Worm (Caenorhabditis elegans) whole organism, midembryonic: ENCODE results near the gene srw-90.

Experiments
- T22C8.4 ChIP-seq: fragments of 200-800 bp; sonication (Bioruptor generic); IDR thresholded peaks from 2 replicates; pipeline ENCODE4 v1.3.6; 2022; ENCODE audit warnings: missing genetic modification characterization, missing compliant biosample characterization
- cog-1 ChIP-seq: sonication (generic microtip); optimal IDR thresholded peaks from 2 replicates; lab custom pipeline; 2016; ENCODE audit warnings: missing genetic modification characterization, missing compliant biosample characterization
- flt-1 ChIP-seq: fragments of 200-800 bp; sonication (Bioruptor generic); IDR thresholded peaks from 2 replicates; pipeline ENCODE4 v1.3.6; 2022; ENCODE audit warnings: missing genetic modification characterization, missing compliant biosample characterization
- klf-2 ChIP-seq: fragments of 200-800 bp; sonication (Bioruptor generic); conservative IDR thresholded peaks from 2 replicates; pipeline ENCODE4 v1.3.6; 2022; ENCODE audit warnings: missing genetic modification reagents, missing genetic modification characterization, missing compliant biosample characterization
- med-1 ChIP-seq: sonication (generic microtip); optimal IDR thresholded peaks from 2 replicates; lab custom pipeline; 2017; ENCODE audit warnings: missing genetic modification characterization, mild to moderate bottlenecking, missing compliant biosample characterization, antibody characterized with exemption, missing genetic modification reagents; ENCODE audit not compliant: insufficient read depth
- ref-1 ChIP-seq: fragments of 200-800 bp; sonication (Bioruptor generic); conservative IDR thresholded peaks from 2 replicates; pipeline ENCODE4 v1.3.6; 2022; ENCODE audit warnings: missing genetic modification reagents, missing genetic modification characterization, missing compliant biosample characterization
- tab-1 ChIP-seq: fragments of 200-800 bp; sonication (Bioruptor generic); IDR thresholded peaks from 2 replicates; pipeline ENCODE4 v1.3.6; 2022; ENCODE audit warnings: missing genetic modification characterization, missing compliant biosample characterization
- ztf-23 ChIP-seq: fragments of 200-800 bp; sonication (Bioruptor generic); IDR thresholded peaks from 2 replicates; pipeline ENCODE4 v1.3.6; 2022; ENCODE audit warnings: missing genetic modification reagents, missing genetic modification characterization, missing compliant biosample characterization
- ztf-29 ChIP-seq: fragments of 200-800 bp; sonication (Bioruptor generic); IDR thresholded peaks from 2 replicates; pipeline ENCODE4 v1.3.6; 2022; ENCODE audit warnings: missing genetic modification reagents, missing genetic modification characterization, missing compliant biosample characterization

srw-90 gene

DNA sequence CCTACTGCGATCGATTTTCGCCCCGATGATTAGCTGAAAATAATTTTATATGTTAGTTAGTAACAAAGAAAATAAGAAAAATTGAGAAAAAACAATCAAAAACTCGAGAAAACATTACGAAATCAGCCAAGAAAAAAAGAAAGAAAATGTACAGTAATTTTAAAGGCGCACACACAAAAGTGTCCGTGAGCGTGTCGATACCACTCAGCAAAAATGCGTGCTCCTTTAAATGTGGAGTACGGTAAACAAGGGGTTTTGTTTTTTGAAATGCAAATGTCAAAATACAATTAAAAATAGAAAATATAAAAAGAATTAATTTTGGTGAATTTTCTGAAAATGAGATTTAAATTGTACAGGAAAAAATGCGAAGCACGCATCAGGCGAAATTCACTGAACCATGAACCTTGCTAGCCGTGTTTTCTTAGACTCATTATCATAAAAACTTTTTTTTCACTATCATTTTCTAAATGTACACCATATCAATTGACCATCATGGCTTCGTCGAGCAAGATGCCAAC lies at the start of gene srw-90:
TSS of gene srw-90 (plus strand) at position 468 of the 518 bp plus-strand sequence.
- TF ChIP-seq ztf-29 = no peak
- no peak for TF ChIP-seq med-1 (GFP tag; lab: Kevin White, UChicago)
- no peak for TF ChIP-seq cog-1 (tag; lab: Kevin White, UChicago)
- no peak for TF ChIP-seq tab-1 (GFP tag; lab: Robert Waterston, UW)
- no peak for TF ChIP-seq klf-2
- TF ChIP-seq flt-1 = no peak
- no peak for TF ChIP-seq ref-1 (GFP tag; lab: Robert Waterston, UW)
- TF ChIP-seq T22C8.4 = no peak
- TF ChIP-seq ztf-23 (GFP tag; lab: Robert Waterston, UW) = no peak

DNA sequence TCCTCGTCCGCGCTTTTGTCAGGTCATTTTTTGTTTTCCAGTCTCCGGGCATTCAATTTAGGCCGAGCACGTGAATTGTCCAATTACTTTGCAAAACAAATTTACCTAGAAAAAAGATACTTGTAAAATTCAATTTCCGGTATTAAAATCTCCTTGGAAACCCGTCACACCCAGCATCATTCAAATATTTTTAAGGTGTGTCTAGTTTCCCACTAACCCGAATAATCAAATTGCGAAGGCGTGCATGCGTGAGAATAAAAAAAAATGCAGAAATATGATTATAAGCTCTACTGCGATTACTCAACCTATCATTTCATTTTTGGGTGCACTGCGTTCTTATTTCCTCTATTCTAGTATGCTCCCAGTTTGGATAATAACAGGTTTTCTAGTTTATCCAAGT lies 47.0 kb upstream of the srw-90 start, which contains the start of gene irld-11:
TSS of gene irld-11 (plus strand) at position 301 of the 400 bp plus-strand sequence.
- TF ChIP-seq med-1 (GFP tag; lab: Kevin White, UChicago) (no peak), flt-1 (no peak), klf-2 (no peak), T22C8.4 (no peak), ztf-23 (GFP tag; lab: Robert Waterston, UW) (no peak), ztf-29 (no peak), cog-1 (tag; lab: Kevin White, UChicago) (no peak), ref-1 (GFP tag; lab: Robert Waterston, UW) (no peak), tab-1 (GFP tag; lab: Robert Waterston, UW) (no peak)

DNA sequence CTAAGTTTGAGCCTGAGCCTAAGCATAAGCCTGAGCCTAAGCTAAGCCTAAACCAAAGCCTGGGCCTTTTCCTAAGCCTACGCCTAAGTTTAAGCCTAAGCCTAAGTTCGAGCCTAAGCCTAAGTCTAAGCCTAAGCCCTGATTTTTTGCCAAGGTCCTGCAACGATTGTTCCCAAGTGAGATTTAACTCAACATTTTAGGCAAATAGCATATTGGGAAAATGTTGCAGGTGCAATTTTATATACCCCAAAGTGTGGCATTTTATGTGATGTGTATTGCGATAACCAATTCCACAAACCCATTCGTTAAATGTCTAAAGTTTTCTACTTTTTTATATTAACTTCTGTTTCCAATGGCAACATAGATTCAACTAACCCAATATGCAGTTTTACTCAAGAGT lies 39.6 kb upstream of the srw-90 start, which contains the start of gene irld-40:
TSS of gene irld-40 (plus strand) at position 301 of the 400 bp plus-strand sequence.
- no peak for TF ChIP-seq ref-1 (GFP tag; lab: Robert Waterston, UW)
- TF ChIP-seq tab-1 (GFP tag; lab: Robert Waterston, UW) = no peak
- TF ChIP-seq cog-1 (tag; lab: Kevin White, UChicago) = no peak
- no peak for TF ChIP-seq klf-2
- no peak for TF ChIP-seq ztf-29
- TF ChIP-seq ztf-23 (GFP tag; lab: Robert Waterston, UW) = no peak
- TF ChIP-seq med-1 (GFP tag; lab: Kevin White, UChicago) = no peak
- TF ChIP-seq T22C8.4 = no peak
- TF ChIP-seq flt-1 = no peak

DNA sequence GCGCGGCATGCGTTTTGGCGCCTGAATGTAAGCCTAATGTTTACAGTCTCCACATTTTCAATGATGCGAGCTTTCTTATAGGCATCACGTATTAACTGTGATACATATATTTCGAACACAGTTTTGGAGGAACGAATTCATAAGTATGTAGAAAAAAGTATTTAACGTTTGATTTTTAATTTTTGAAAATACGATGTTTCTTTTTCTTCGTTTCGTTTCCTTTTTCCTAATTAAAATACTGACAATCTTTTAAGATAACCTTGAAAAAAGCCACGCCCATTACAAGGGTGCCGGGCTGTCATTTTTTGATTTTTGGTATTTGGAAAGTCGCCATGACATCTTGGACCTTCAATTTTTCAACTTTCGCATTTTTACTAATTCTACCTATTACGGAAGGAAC lies 36.9 kb upstream of the srw-90 start, which contains the start of gene K04F1.9:
TSS of gene K04F1.9 (plus strand) at position 301 of the 400 bp plus-strand sequence.
- TF ChIP-seq med-1 (GFP tag; lab: Kevin White, UChicago) = no peak
- TF ChIP-seq ztf-29 = no peak
- TF ChIP-seq klf-2 = no peak
- TF ChIP-seq flt-1 = no peak
- no peak for TF ChIP-seq ztf-23 (GFP tag; lab: Robert Waterston, UW)
- no peak for TF ChIP-seq T22C8.4
- TF ChIP-seq cog-1 (tag; lab: Kevin White, UChicago) = no peak
- TF ChIP-seq tab-1 (GFP tag; lab: Robert Waterston, UW) = no peak

- TF ChIP-seq med-1 (GFP tag; lab: Kevin White, UChicago) = no peak
- TF ChIP-seq tab-1 (GFP tag; lab: Robert Waterston, UW) = no peak
- no peak for TF ChIP-seq klf-2
- TF ChIP-seq T22C8.4 = no peak
- TF ChIP-seq ref-1 (GFP tag; lab: Robert Waterston, UW) = no peak
- TF ChIP-seq ztf-23 (GFP tag; lab: Robert Waterston, UW) = no peak
- TF ChIP-seq cog-1 (tag; lab: Kevin White, UChicago) = no peak
- TF ChIP-seq flt-1 = no peak
- TF ChIP-seq ztf-29 = no peak
These were observed 34.9 kb upstream of the srw-90 start, which contains the start of gene K04F1.8 for ce11 chrV:1666904-1667303. TSS of gene K04F1.8 (plus strand) at chrV:1667204.

ce11 chrV:1668216-1668615 lies 33.6 kb upstream of the srw-90 start, which contains the start of gene irld-42:
TSS of gene irld-42 (plus strand) at chrV:1668516.
- TF ChIP-seq ref-1 (GFP tag; lab: Robert Waterston, UW) = no peak
- no peak for TF ChIP-seq tab-1 (GFP tag; lab: Robert Waterston, UW)
- no peak for TF ChIP-seq T22C8.4
- TF ChIP-seq ztf-29 = no peak
- TF ChIP-seq flt-1 = no peak
- TF ChIP-seq ztf-23 (GFP tag; lab: Robert Waterston, UW) = no peak
- no peak for TF ChIP-seq med-1 (GFP tag; lab: Kevin White, UChicago)
- no peak for TF ChIP-seq klf-2
- no peak for TF ChIP-seq cog-1 (tag; lab: Kevin White, UChicago)

ce11 chrV:1678228-1678627 lies 23.6 kb upstream of the srw-90 start, which contains the start of gene srw-98:
TSS of gene srw-98 (minus strand) at chrV:1678328.
- no peak for TF ChIP-seq tab-1 (GFP tag; lab: Robert Waterston, UW)

DNA sequence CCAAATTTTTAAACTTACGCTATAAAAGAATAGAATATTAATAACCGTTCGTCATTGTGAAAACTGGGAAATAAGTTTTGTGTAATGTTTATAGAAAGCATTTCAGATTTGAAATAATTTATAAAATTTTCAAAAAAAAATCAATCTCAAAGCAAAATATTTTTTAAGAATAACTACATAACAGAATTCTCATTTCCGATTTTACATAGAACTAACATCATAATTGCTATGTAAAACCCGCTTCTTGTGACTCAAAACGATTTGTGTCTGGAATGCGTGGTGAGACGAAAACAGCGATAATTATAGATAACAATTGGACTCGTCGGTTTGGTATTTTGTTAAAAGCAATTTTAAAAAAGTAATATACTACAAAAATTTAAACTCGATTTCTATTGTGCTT lies 21.1 kb upstream of the srw-90 start, which contains the start of gene srw-91:
TSS of gene srw-91 (minus strand) at position 101 of the 400 bp plus-strand sequence.
- TF ChIP-seq tab-1 (GFP tag; lab: Robert Waterston, UW) (no peak), cog-1 (tag; lab: Kevin White, UChicago) (no peak), klf-2 (no peak), med-1 (GFP tag; lab: Kevin White, UChicago) (no peak), ref-1 (GFP tag; lab: Robert Waterston, UW) (no peak), ztf-29 (no peak), T22C8.4 (no peak)

ce11 chrV:1682279-1682678 lies 19.6 kb upstream of the srw-90 start, which contains the start of gene srh-3:
TSS of gene srh-3 (plus strand) at chrV:1682579.
- TF ChIP-seq ref-1 (GFP tag; lab: Robert Waterston, UW) (no peak), med-1 (GFP tag; lab: Kevin White, UChicago) (no peak), ztf-23 (GFP tag; lab: Robert Waterston, UW) (no peak), flt-1 (no peak), tab-1 (GFP tag; lab: Robert Waterston, UW) (no peak), cog-1 (tag; lab: Kevin White, UChicago) (no peak), ztf-29 (no peak), klf-2 (no peak), T22C8.4 (no peak)

DNA sequence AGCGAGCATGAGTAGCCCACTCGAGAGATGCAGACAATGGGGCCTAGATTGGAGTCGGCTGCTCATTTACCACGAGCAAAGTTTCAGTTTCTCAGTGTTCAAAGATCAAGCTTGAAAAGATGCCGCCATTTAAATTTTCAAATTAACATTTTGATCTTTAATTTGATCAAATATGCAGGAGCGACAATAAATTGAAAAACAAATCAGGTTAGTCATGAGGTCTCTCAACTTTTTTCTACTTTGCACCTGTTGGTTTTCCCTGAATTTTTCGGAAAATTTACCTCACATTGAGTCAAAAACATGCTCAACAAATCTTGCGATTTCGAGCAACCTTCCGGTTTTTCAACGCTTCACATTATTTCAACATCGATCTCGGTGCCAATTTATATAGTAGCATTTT lies 16.5 kb upstream of the srw-90 start, which contains the start of gene srh-5:
TSS of gene srh-5 (plus strand) at position 301 of the 400 bp plus-strand sequence.
- TF ChIP-seq ref-1 (GFP tag; lab: Robert Waterston, UW) (no peak), med-1 (GFP tag; lab: Kevin White, UChicago) (no peak), T22C8.4 (no peak), klf-2 (no peak), cog-1 (tag; lab: Kevin White, UChicago) (no peak)
